Fruit fly (Drosophila melanogaster): Measurements from ENCODE around the gene Oseg5.

Gene Oseg5

dm6 chr2L:20797515-20797847, 38.2 kb downstream of the Oseg5 start, which contains the start of gene CG9328 (continued):
- TF ChIP-seq CG3919 (GFP tag; optimal IDR thresholded peaks at IDR 0.05) = peak; percentile 49
- TF ChIP-seq CG6808 (GFP tag; optimal IDR thresholded peaks at IDR 0.05) = no peak
- TF ChIP-seq CG6854 (GFP tag; optimal IDR thresholded peaks at IDR 0.05) = peak; percentile 26
- no peak for TF ChIP-seq CG8119 (GFP tag; IDR thresholded peaks at IDR 0.05)
- TF ChIP-seq Sox14 (GFP tag; optimal IDR thresholded peaks at IDR 0.05) = peak; percentile 0
- TF ChIP-seq fd59A (GFP tag; optimal IDR thresholded peaks at IDR 0.05) = no peak
- no peak for TF ChIP-seq Sox15 (GFP tag; optimal IDR thresholded peaks at IDR 0.05)
- TF ChIP-seq Ets21C (GFP tag; optimal IDR thresholded peaks at IDR 0.05) = peak; percentile 6
- peak; percentile 50 for TF ChIP-seq CG10631 (GFP tag; optimal IDR thresholded peaks at IDR 0.05)
- TF ChIP-seq salr (GFP tag; optimal IDR thresholded peaks at IDR 0.05) = peak in 1 of 2 experiments; percentile 13
- no peak; the same call in 1 of the 3 replicates for TF ChIP-seq eg (GFP tag; IDR thresholded peaks at IDR 0.05)
- peak; percentile 22; the same call in 1 of the 2 replicates for TF ChIP-seq CG15336 (GFP tag; IDR thresholded peaks at IDR 0.05)
- peak; percentile 40 for TF ChIP-seq Hr39 (GFP tag; optimal IDR thresholded peaks at IDR 0.05)
- TF ChIP-seq esn (GFP tag; optimal IDR thresholded peaks at IDR 0.05) = peak; percentile 51

dm6 chr2L:20796758-20797514, 38.7 kb downstream of the Oseg5 start, which contains the start of gene vari:
Gene vari, minus strand, starts transcription at chr2L:20797042.
- TF ChIP-seq acj6 (GFP tag; optimal IDR thresholded peaks at IDR 0.05) (no peak), Hr4 (GFP tag; optimal IDR thresholded peaks at IDR 0.05) (no peak), CG6163 (GFP tag; IDR thresholded peaks at IDR 0.05) (peak; percentile 60; the same call in 2 of the 3 replicates), CG11902 (GFP tag; optimal IDR thresholded peaks at IDR 0.05) (no peak), CG6808 (GFP tag; optimal IDR thresholded peaks at IDR 0.05) (no peak), Sox102F (GFP tag; optimal IDR thresholded peaks at IDR 0.05) (no peak), CG15336 (GFP tag; IDR thresholded peaks at IDR 0.05) (peak; percentile 27; the same call in 1 of the 2 replicates), eg (GFP tag; IDR thresholded peaks at IDR 0.05) (no peak), CG4318 (GFP tag; optimal IDR thresholded peaks at IDR 0.05) (no peak), CG32006 (GFP tag; optimal IDR thresholded peaks at IDR 0.05) (no peak), CG11762 (GFP tag; optimal IDR thresholded peaks at IDR 0.05; ENCODE audit: insufficient read depth) (no peak), Eip75B (GFP tag; optimal IDR thresholded peaks at IDR 0.05) (no peak), vri (GFP tag; optimal IDR thresholded peaks at IDR 0.05) (peak; percentile 18), fd59A (GFP tag; optimal IDR thresholded peaks at IDR 0.05) (no peak), esn (GFP tag; optimal IDR thresholded peaks at IDR 0.05) (no peak), CG10669 (GFP tag; optimal IDR thresholded peaks at IDR 0.05) (no peak), lz (GFP tag; optimal IDR thresholded peaks at IDR 0.05) (no peak), net (GFP tag; optimal IDR thresholded peaks at IDR 0.05) (no peak), CG3032 (tag; optimal IDR thresholded peaks at IDR 0.05) (no peak), topi (GFP tag; optimal IDR thresholded peaks at IDR 0.05) (no peak), Ets96B (tag; optimal IDR thresholded peaks at IDR 0.05) (no peak), CG8119 (GFP tag; IDR thresholded peaks at IDR 0.05) (no peak), CG1621 (tag; optimal IDR thresholded peaks at IDR 0.05) (no peak), Gug (GFP tag; IDR thresholded peaks at IDR 0.05) (no peak), CG6854 (GFP tag; optimal IDR thresholded peaks at IDR 0.05) (peak; percentile 18), spab (GFP tag; optimal IDR thresholded peaks at IDR 0.05) (no peak), Hr38 (GFP tag; optimal IDR thresholded peaks at IDR 0.05) (no peak), pdm3 (GFP tag; optimal IDR thresholded peaks at IDR 0.05) (no peak), OdsH (GFP tag; optimal IDR thresholded peaks at IDR 0.05) (no peak), achi (GFP tag; optimal IDR thresholded peaks at IDR 0.05) (peak; percentile 46), ss (GFP tag; optimal IDR thresholded peaks at IDR 0.05) (peak in 1 of 2 experiments; percentile 5), dac (GFP tag; optimal IDR thresholded peaks at IDR 0.05) (no peak), CG8632 (GFP tag; optimal IDR thresholded peaks at IDR 0.05) (no peak), salr (GFP tag; optimal IDR thresholded peaks at IDR 0.05) (no peak), dsx (GFP tag; optimal IDR thresholded peaks at IDR 0.05; ENCODE audit: poor library complexity, severe bottlenecking) (no peak), CG7368 (GFP tag; optimal IDR thresholded peaks at IDR 0.05) (no peak), svp (GFP tag) (no peak), CG11294 (GFP tag; IDR thresholded peaks at IDR 0.05) (no peak), fd85E (GFP tag; optimal IDR thresholded peaks at IDR 0.05) (no peak), Eip93F (GFP tag; optimal IDR thresholded peaks at IDR 0.05) (no peak), CG3919 (GFP tag; optimal IDR thresholded peaks at IDR 0.05) (no peak), Sox15 (GFP tag; optimal IDR thresholded peaks at IDR 0.05) (no peak), fkh (GFP tag; optimal IDR thresholded peaks at IDR 0.05) (no peak), Sox14 (GFP tag; optimal IDR thresholded peaks at IDR 0.05) (no peak)

All from whole organism, prepupa.